Fruit fly (Drosophila melanogaster) whole organism, prepupa: ENCODE results near the gene CG18731.

Experiments used
- OdsH ChIP-seq: fragments of 200-800 bp; sonication (Bioruptor generic); optimal IDR thresholded peaks from 3 replicates; lab custom pipeline; 2016; ENCODE audit warnings: missing biosample characterization, missing genetic modification characterization
- Sox102F ChIP-seq: fragments of 200-800 bp; sonication (Bioruptor generic); optimal IDR thresholded peaks from 2 replicates; lab custom pipeline; 2016; ENCODE audit warnings: missing biosample characterization, mild to moderate bottlenecking, missing genetic modification characterization

- TF ChIP-seq Sox102F: no peak
- TF ChIP-seq OdsH: no peak
Observed at dm6 chr3R:29755248-29755647, 30.4 kb downstream of the CG18731 start.
